Worm (Caenorhabditis elegans) whole organism, L2 larva: ENCODE measurements around the gene ZK809.9.

Experiments used
- R02D3.7 ChIP-seq: fragments of 150-350 bp; optimal IDR thresholded peaks from 2 replicates; lab custom pipeline; 2014; ENCODE audit warnings: missing biosample characterization, missing genetic modification characterization
- lin-39 ChIP-seq: fragments of 150-350 bp; optimal IDR thresholded peaks from 2 replicates; lab custom pipeline; 2014; ENCODE audit warnings: missing biosample characterization, missing genetic modification reagents, missing genetic modification characterization
- nhr-129 ChIP-seq: fragments of 150-350 bp; optimal IDR thresholded peaks from 2 replicates; lab custom pipeline; 2014; ENCODE audit warnings: missing biosample characterization, missing genetic modification characterization
- nhr-23 ChIP-seq: fragments of 150-350 bp; optimal IDR thresholded peaks from 2 replicates; lab custom pipeline; 2014; ENCODE audit warnings: missing biosample characterization, missing genetic modification reagents, missing genetic modification characterization
- nhr-237 ChIP-seq: fragments of 150-350 bp; optimal IDR thresholded peaks from 2 replicates; lab custom pipeline; 2014; ENCODE audit warnings: missing biosample characterization, missing genetic modification characterization
- unc-39 ChIP-seq: fragments of 150-350 bp; optimal IDR thresholded peaks from 2 replicates; lab custom pipeline; 2014; ENCODE audit warnings: missing biosample characterization, missing genetic modification characterization

ce11 chrIV:11620909-11621308 lies 44.2 kb upstream of the ZK809.9 start, which contains the start of gene dsl-5:
- no peak for TF ChIP-seq R02D3.7
- no peak for TF ChIP-seq nhr-23 (tag; lab: Kevin White, UChicago)
- TF ChIP-seq unc-39 (tag; lab: Kevin White, UChicago), result no peak
- no peak for TF ChIP-seq lin-39 (tag; lab: Kevin White, UChicago)
- no peak for TF ChIP-seq nhr-129
- TF ChIP-seq nhr-237, result no peak
